Worm (Caenorhabditis elegans): ENCODE data around the gene nadk-1.

- TF ChIP-seq unc-62 (GFP tag; optimal IDR thresholded peaks at IDR 0.05): no peak
- no peak for TF ChIP-seq bed-1 (GFP tag; IDR thresholded peaks at IDR 0.05)
- no peak for TF ChIP-seq zim-3 (tag; optimal IDR thresholded peaks at IDR 0.05)
- TF ChIP-seq F57A8.1 (GFP tag; optimal IDR thresholded peaks at IDR 0.05): no peak
- no peak for TF ChIP-seq hlh-26 (GFP tag; conservative IDR thresholded peaks at IDR 0.05)
- TF ChIP-seq snpc-4 (GFP tag; optimal IDR thresholded peaks at IDR 0.05): no peak
- no peak for TF ChIP-seq snpc-4 (tag; optimal IDR thresholded peaks at IDR 0.05)
- no peak for TF ChIP-seq somi-1 (GFP tag; optimal IDR thresholded peaks at IDR 0.05)
- TF ChIP-seq nhr-80 (tag; optimal IDR thresholded peaks at IDR 0.05): no peak
These were observed 3.4 kb upstream of the nadk-1 start for ce11 chrIV:1453451-1453850.
